Worm (Caenorhabditis elegans) whole organism, L4 larva: ENCODE data around the gene K11E4.6.

Experiments used
- aly-2 ChIP-seq: sonication (generic microtip); optimal IDR thresholded peaks from 2 replicates; lab custom pipeline; 2018; ENCODE audit warnings: missing biosample characterization, missing genetic modification characterization
- ama-1 ChIP-seq: fragments of 150-350 bp; optimal IDR thresholded peaks from 2 replicates; lab custom pipeline; 2014; ENCODE audit warnings: inconsistent platforms, mixed read lengths
- ceh-62 ChIP-seq: sonication (generic microtip); optimal IDR thresholded peaks from 2 replicates; lab custom pipeline; 2017; ENCODE audit warnings: missing biosample characterization, missing genetic modification characterization
- ces-1 ChIP-seq: fragments of 150-350 bp; sonication (generic microtip); optimal IDR thresholded peaks from 4 replicates; lab custom pipeline; 2014; ENCODE audit warnings: missing biosample characterization, missing genetic modification reagents, missing genetic modification characterization
- lin-15B ChIP-seq: fragments of 150-350 bp; sonication (generic microtip); optimal IDR thresholded peaks from 3 replicates; lab custom pipeline; 2014; ENCODE audit warnings: missing biosample characterization, missing genetic modification characterization
- mdt-29 ChIP-seq: fragments of 200-800 bp; sonication (Bioruptor generic); IDR thresholded peaks from 2 replicates; pipeline ENCODE4 v1.3.6; 2022; ENCODE audit warnings: missing genetic modification reagents, missing genetic modification characterization, missing compliant biosample characterization
- nhr-237 ChIP-seq: sonication (generic microtip); optimal IDR thresholded peaks from 2 replicates; lab custom pipeline; 2017; ENCODE audit warnings: missing biosample characterization, missing genetic modification characterization
- nhr-77 ChIP-seq: fragments of 150-350 bp; optimal IDR thresholded peaks from 2 replicates; lab custom pipeline; 2014; ENCODE audit warnings: missing biosample characterization, missing genetic modification characterization
- pqm-1 ChIP-seq: sonication (generic microtip); optimal IDR thresholded peaks from 2 replicates; lab custom pipeline; 2017; ENCODE audit warnings: missing biosample characterization, missing genetic modification characterization
- spr-1 ChIP-seq: sonication (generic microtip); optimal IDR thresholded peaks from 2 replicates; lab custom pipeline; 2016; ENCODE audit warnings: mild to moderate bottlenecking, missing genetic modification characterization, missing compliant biosample characterization
- unc-130 ChIP-seq: sonication (generic microtip); optimal IDR thresholded peaks from 2 replicates; lab custom pipeline; 2016; ENCODE audit warnings: missing genetic modification reagents, missing genetic modification characterization, missing compliant biosample characterization
- ztf-11 ChIP-seq: fragments of 150-350 bp; optimal IDR thresholded peaks from 2 replicates; lab custom pipeline; 2014; ENCODE audit warnings: missing biosample characterization, missing genetic modification characterization

ce11 chrX:13770508-13770978 lies 46.1 kb downstream of the K11E4.6 start, which contains the start of gene nkb-3:
- TF ChIP-seq mdt-29 (GFP tag; lab: Robert Waterston, UW) = no peak
- TF ChIP-seq spr-1 = no peak
- no peak for TF ChIP-seq ceh-62 (tag; lab: Kevin White, UChicago)
- no peak for TF ChIP-seq nhr-237 (tag; lab: Kevin White, UChicago)
- no peak for TF ChIP-seq ces-1 (GFP tag; lab: Kevin White, UChicago)
- TF ChIP-seq lin-15B (tag; lab: Kevin White, UChicago) = no peak
- no peak for TF ChIP-seq nhr-77 (tag; lab: Kevin White, UChicago)
- no peak for TF ChIP-seq pqm-1
- no peak for TF ChIP-seq aly-2 (tag; lab: Kevin White, UChicago)
- no peak for TF ChIP-seq ama-1 (lab: Kevin White, UChicago)
- no peak for TF ChIP-seq ztf-11 (tag; lab: Kevin White, UChicago)
- TF ChIP-seq unc-130 (GFP tag; lab: Kevin White, UChicago) = no peak
